Fruit fly (Drosophila melanogaster) whole organism, pupa: ENCODE results near the gene TwdlC.

ENCODE experiments used
- CG12605 ChIP-seq: fragments of 200-800 bp; sonication (Bioruptor generic); IDR thresholded peaks from 2 replicates; pipeline ENCODE4 v1.3.6; 2022; ENCODE audit warnings: missing biosample characterization, missing genetic modification characterization
- CG13204 ChIP-seq: fragments of 200-800 bp; sonication (Bioruptor generic); optimal IDR thresholded peaks from 2 replicates; lab custom pipeline; 2018; ENCODE audit warnings: missing biosample characterization, mild to moderate bottlenecking, missing genetic modification characterization, moderate library complexity
- CG14655 ChIP-seq: fragments of 200-800 bp; sonication (Bioruptor generic); optimal IDR thresholded peaks from 3 replicates; lab custom pipeline; 2017; ENCODE audit warnings: mild to moderate bottlenecking, missing biosample characterization, missing genetic modification reagents, missing genetic modification characterization
- CG32121 ChIP-seq: fragments of 200-800 bp; sonication (Bioruptor generic); IDR thresholded peaks from 2 replicates; pipeline ENCODE4 v1.3.6; 2022; ENCODE audit warnings: missing biosample characterization, missing genetic modification characterization
- CG8301 ChIP-seq: fragments of 200-800 bp; sonication (Bioruptor generic); optimal IDR thresholded peaks from 2 replicates; lab custom pipeline; 2018; ENCODE audit warnings: missing biosample characterization, mild to moderate bottlenecking, missing genetic modification characterization
- EcR ChIP-seq: fragments of 200-800 bp; sonication (Bioruptor generic); optimal IDR thresholded peaks from 3 replicates; lab custom pipeline; 2019; ENCODE audit warnings: missing biosample characterization, missing genetic modification characterization, mild to moderate bottlenecking, moderate library complexity, missing genetic modification reagents
- Ets98B ChIP-seq: fragments of 200-800 bp; sonication (Bioruptor generic); IDR thresholded peaks from 2 replicates; pipeline ENCODE4 v1.3.6; 2022; ENCODE audit warnings: missing biosample characterization, missing genetic modification characterization
- Snoo ChIP-seq: fragments of 200-800 bp; sonication (Bioruptor generic); optimal IDR thresholded peaks from 3 replicates; lab custom pipeline; 2017; ENCODE audit warnings: missing biosample characterization, mild to moderate bottlenecking, missing genetic modification characterization, inconsistent platforms
- rn ChIP-seq: fragments of 200-800 bp; sonication (Bioruptor generic); IDR thresholded peaks from 2 replicates; pipeline ENCODE4 v1.3.6; 2022; ENCODE audit warnings: missing biosample characterization, missing genetic modification characterization

DNA sequence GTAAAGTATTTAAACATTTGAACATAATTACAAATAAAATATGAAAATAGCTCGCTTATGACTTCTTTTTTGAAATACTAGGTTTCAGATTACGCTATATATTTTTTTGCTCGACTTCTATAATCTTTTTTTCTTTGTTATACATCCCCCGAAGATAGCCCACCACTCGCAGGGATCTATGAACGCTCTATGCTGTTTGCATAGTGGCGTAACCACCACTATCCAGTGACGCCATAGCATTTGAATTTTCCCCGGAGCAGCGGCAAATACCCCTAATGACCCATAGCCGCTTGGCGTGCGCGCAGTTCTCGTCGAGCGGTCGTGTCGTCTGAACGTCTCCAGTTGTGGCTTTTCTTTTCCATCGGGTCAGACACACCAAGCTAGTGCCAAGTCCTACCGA is 16.4 kb upstream of the TwdlC start, which contains the start of the genes CG14253 and CG46313:
- no peak for TF ChIP-seq CG8301 (tag; lab: Kevin White, UChicago)
- no peak for TF ChIP-seq Ets98B
- no peak for TF ChIP-seq Snoo (tag; lab: Kevin White, UChicago)
- no peak for TF ChIP-seq EcR (GFP tag; lab: Kevin White, UChicago)
- no peak for TF ChIP-seq CG14655
- TF ChIP-seq rn (GFP tag; lab: Robert Waterston, UW) = no peak
- no peak for TF ChIP-seq CG13204 (GFP tag; lab: Kevin White, UChicago)
- no peak for TF ChIP-seq CG32121 (GFP tag; lab: Robert Waterston, UW)
- no peak for TF ChIP-seq CG12605
